Fruit fly (Drosophila melanogaster) whole organism, wandering third instar larva: Measurements from ENCODE around the gene CG12321.

Experiments used
- CrebA ChIP-seq: fragments of 200-800 bp; sonication (Bioruptor generic); optimal IDR thresholded peaks from 2 replicates; lab custom pipeline; 2016; ENCODE audit warnings: missing biosample characterization, mild to moderate bottlenecking, missing genetic modification characterization, borderline replicate concordance
- Dif ChIP-seq: fragments of 200-275, 200-300 bp; sonication (Bioruptor generic); optimal IDR thresholded peaks from 2 replicates; lab custom pipeline; 2018; ENCODE audit warnings: missing biosample characterization, missing genetic modification characterization; ENCODE audit not compliant: partially characterized antibody
- lola ChIP-seq: fragments of >200 bp; optimal IDR thresholded peaks from 2 replicates; lab custom pipeline; 2017; ENCODE audit warnings: missing biosample characterization, missing genetic modification characterization
- psq ChIP-seq: fragments of 200-800 bp; sonication (Bioruptor generic); optimal IDR thresholded peaks from 3 replicates; lab custom pipeline; 2017; ENCODE audit warnings: missing biosample characterization, mild to moderate bottlenecking, missing genetic modification characterization, moderate library complexity
- sv ChIP-seq: fragments of 200-800 bp; sonication (Bioruptor generic); optimal IDR thresholded peaks from 3 replicates; lab custom pipeline; 2016; ENCODE audit warnings: missing biosample characterization, missing genetic modification characterization
- usp ChIP-seq: fragments of >200 bp; optimal IDR thresholded peaks from 2 replicates; lab custom pipeline; 2017; ENCODE audit warnings: missing biosample characterization, missing genetic modification characterization

DNA sequence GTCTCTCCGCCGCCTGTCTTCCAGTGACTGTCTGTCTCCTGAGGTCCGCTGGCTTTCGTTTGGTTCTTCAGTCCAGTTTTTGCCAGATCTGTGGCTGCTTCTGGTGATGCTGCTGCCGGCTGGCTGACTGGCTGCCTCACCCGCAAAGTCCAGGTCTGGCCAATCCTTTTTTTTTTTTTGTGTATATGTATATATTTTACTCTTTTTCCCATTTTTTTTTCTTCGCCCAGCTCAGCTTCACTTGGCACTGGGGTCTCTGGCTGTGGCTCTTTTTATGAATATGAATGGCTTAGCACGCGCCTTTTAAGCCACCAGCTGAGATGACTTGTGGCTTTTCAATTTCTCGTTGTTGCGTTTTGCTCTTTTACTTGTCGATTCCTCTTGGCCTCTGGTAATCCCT, 41.9 kb downstream of the CG12321 start:
- TF ChIP-seq usp (GFP tag; lab: Kevin White, UChicago) (no peak), sv (GFP tag; lab: Kevin White, UChicago) (no peak), psq (GFP tag; lab: Kevin White, UChicago) (no peak), CrebA (GFP tag; lab: Kevin White, UChicago) (no peak), Dif (GFP tag; lab: Kevin White, UChicago) (no peak), lola (no peak)
